Fruit fly (Drosophila melanogaster) whole organism, pupa: ENCODE measurements around the gene CG5273.

Experiments used
- CG12605 ChIP-seq: fragments of 200-800 bp; sonication (Bioruptor generic); IDR thresholded peaks from 2 replicates; pipeline ENCODE4 v1.3.6; 2022; ENCODE audit warnings: missing biosample characterization, missing genetic modification characterization
- CG15710 ChIP-seq: fragments of 200-800 bp; sonication (Bioruptor generic); optimal IDR thresholded peaks from 2 replicates; lab custom pipeline; 2018; ENCODE audit warnings: missing biosample characterization, mild to moderate bottlenecking, missing genetic modification characterization, moderate library complexity
- CG34367 ChIP-seq: fragments of 200-800 bp; sonication (Bioruptor generic); optimal IDR thresholded peaks from 2 replicates; lab custom pipeline; 2018; ENCODE audit warnings: missing biosample characterization, mild to moderate bottlenecking, missing genetic modification characterization
- CG4496 ChIP-seq: fragments of 200-800 bp; sonication (Bioruptor generic); IDR thresholded peaks from 3 replicates; pipeline ENCODE4 v1.3.6; 2022; ENCODE audit warnings: missing biosample characterization, missing genetic modification characterization
- CG8301 ChIP-seq: fragments of 200-800 bp; sonication (Bioruptor generic); optimal IDR thresholded peaks from 2 replicates; lab custom pipeline; 2018; ENCODE audit warnings: missing biosample characterization, mild to moderate bottlenecking, missing genetic modification characterization
- Snoo ChIP-seq: fragments of 200-800 bp; sonication (Bioruptor generic); optimal IDR thresholded peaks from 3 replicates; lab custom pipeline; 2017; ENCODE audit warnings: missing biosample characterization, mild to moderate bottlenecking, missing genetic modification characterization, inconsistent platforms
- rn ChIP-seq: fragments of 200-800 bp; sonication (Bioruptor generic); IDR thresholded peaks from 2 replicates; pipeline ENCODE4 v1.3.6; 2022; ENCODE audit warnings: missing biosample characterization, missing genetic modification characterization

Gene CG5273

dm6 chrX:803370-803769 is 44.0 kb downstream of the CG5273 start, which contains the start of gene CG13359:
TSS of gene CG13359 (minus strand) at chrX:803470.
- no peak for TF ChIP-seq rn (GFP tag; lab: Robert Waterston, UW)
- TF ChIP-seq CG12605 (GFP tag; lab: Robert Waterston, UW), result no peak

dm6 chrX:804821-805220 is 45.4 kb downstream of the CG5273 start, which contains the start of gene CG13358:
TSS of gene CG13358 (minus strand) at chrX:804921.
- TF ChIP-seq CG8301 (tag; lab: Kevin White, UChicago) (peak; percentile 14), CG12605 (GFP tag; lab: Robert Waterston, UW) (no peak)

dm6 chrX:805907-806306 is 46.5 kb downstream of the CG5273 start, which contains the start of gene Sec22:
TSS of gene Sec22 (plus strand) at chrX:806076.
- TF ChIP-seq CG15710 (tag; lab: Kevin White, UChicago) (no peak), CG4496 (GFP tag; lab: Robert Waterston, UW) (peak; percentile 44; the same call in 1 of the 3 replicates), CG34367 (tag; lab: Kevin White, UChicago) (peak; percentile 2), Snoo (tag; lab: Kevin White, UChicago) (peak; percentile 19)
